Worm (Caenorhabditis elegans): ENCODE results near the gene idpb-4.

idpb-4 gene

ce11 chrII:8738955-8739354 is 1.6 kb upstream of the idpb-4 start (continued):
- TF ChIP-seq ceh-32 (tag; optimal IDR thresholded peaks at IDR 0.05; ENCODE audit: poor library complexity) (no peak), egl-43 (GFP tag; IDR thresholded peaks at IDR 0.05) (no peak), arid-1 (GFP tag; conservative IDR thresholded peaks at IDR 0.05) (no peak), nhr-11 (tag; optimal IDR thresholded peaks at IDR 0.05) (no peak), nhr-10 (tag; optimal IDR thresholded peaks at IDR 0.05) (peak; percentile 23), nhr-41 (GFP tag; IDR thresholded peaks at IDR 0.05) (no peak), php-3 (GFP tag; IDR thresholded peaks at IDR 0.05) (peak; percentile 98), ceh-44 (GFP tag; IDR thresholded peaks at IDR 0.05) (no peak), hmg-1.1 (GFP tag; IDR thresholded peaks at IDR 0.05) (no peak), lir-3 (tag; optimal IDR thresholded peaks at IDR 0.05) (no peak), zip-11 (GFP tag; IDR thresholded peaks at IDR 0.05) (no peak), hlh-11 (tag; optimal IDR thresholded peaks at IDR 0.05) (peak; percentile 53), nhr-237 (tag; optimal IDR thresholded peaks at IDR 0.05) (no peak), F49E8.2 (tag; optimal IDR thresholded peaks at IDR 0.05; ENCODE audit: borderline replicate concordance) (no peak), ctbp-1 (GFP tag; IDR thresholded peaks at IDR 0.05) (no peak), spr-3 (GFP tag; optimal IDR thresholded peaks at IDR 0.05) (no peak)

- TF ChIP-seq ZK546.5 (tag; optimal IDR thresholded peaks at IDR 0.05): no peak
- TF ChIP-seq ZK337.2 (GFP tag; IDR thresholded peaks at IDR 0.05): no peak
- no peak for TF ChIP-seq daf-16 (GFP tag; optimal IDR thresholded peaks at IDR 0.05)
- peak; percentile 92 for TF ChIP-seq daf-16 (tag; optimal IDR thresholded peaks at IDR 0.05)
- no peak for TF ChIP-seq unc-39 (tag; optimal IDR thresholded peaks at IDR 0.05)
- TF ChIP-seq spr-3 (GFP tag; optimal IDR thresholded peaks at IDR 0.05): no peak
- peak; percentile 49 for TF ChIP-seq dve-1 (tag; optimal IDR thresholded peaks at IDR 0.05; ENCODE audit: insufficient read depth)
- TF ChIP-seq hlh-11 (tag; optimal IDR thresholded peaks at IDR 0.05): peak; percentile 20
- no peak for TF ChIP-seq lin-29 (GFP tag; IDR thresholded peaks at IDR 0.05)
These were observed 888 bp upstream of the idpb-4 start for ce11 chrII:8738244-8738643.

- TF ChIP-seq unc-62 (GFP tag; optimal IDR thresholded peaks at IDR 0.05 in 1 of 2): no peak
- TF ChIP-seq unc-62 (tag; optimal IDR thresholded peaks at IDR 0.05): no peak
- TF ChIP-seq F26F4.8 (GFP tag; conservative IDR thresholded peaks at IDR 0.05): 0 out of 2 replicates have a peak, but pooled peaks have one; percentile 29
- TF ChIP-seq F49E8.2 (tag; optimal IDR thresholded peaks at IDR 0.05; ENCODE audit: borderline replicate concordance): no peak
- TF ChIP-seq set-16 (GFP tag; IDR thresholded peaks at IDR 0.05): peak; percentile 91
- TF ChIP-seq madf-5 (GFP tag; IDR thresholded peaks at IDR 0.05): no peak
- 0 out of 2 replicates have a peak, but pooled peaks have one; percentile 7 for TF ChIP-seq nhr-42 (GFP tag; IDR thresholded peaks at IDR 0.05)
These were observed 3.7 kb downstream of the idpb-4 start for ce11 chrII:8733627-8734026.

ce11 chrII:8732339-8733100 is 4.8 kb downstream of the idpb-4 start, which contains the start of gene rol-6:
Gene rol-6 (plus strand): TSS chrII:8733050.
- TF ChIP-seq lin-13 (GFP tag; optimal IDR thresholded peaks at IDR 0.05): no peak
- no peak for TF ChIP-seq ztf-11 (tag; optimal IDR thresholded peaks at IDR 0.05)
- TF ChIP-seq spr-3 (GFP tag; optimal IDR thresholded peaks at IDR 0.05): no peak
- no peak for TF ChIP-seq hlh-30 (tag; optimal IDR thresholded peaks at IDR 0.05; ENCODE audit: insufficient read depth)
- TF ChIP-seq nhr-28 (tag; optimal IDR thresholded peaks at IDR 0.05): peak; percentile 30
- no peak for TF ChIP-seq mep-1 (tag; optimal IDR thresholded peaks at IDR 0.05)
- peak; percentile 85 for TF ChIP-seq aha-1 (tag)
- no peak for TF ChIP-seq dmd-9 (GFP tag; IDR thresholded peaks at IDR 0.05)
- TF ChIP-seq ZK546.5 (tag; optimal IDR thresholded peaks at IDR 0.05): no peak
- TF ChIP-seq hlh-11 (tag; optimal IDR thresholded peaks at IDR 0.05): peak; percentile 17

Measured in whole organism, L4 larva.